Fruit fly (Drosophila melanogaster) whole organism, embryonic: ENCODE results near the gene GCC88.

Experiments used
- Atf6 ChIP-seq: fragments of 200-800 bp; sonication (Bioruptor generic); IDR thresholded peaks from 2 replicates; pipeline ENCODE4 v1.3.6; 2022; ENCODE audit warnings: missing biosample characterization, missing genetic modification characterization
- Awh ChIP-seq: fragments of 200-800 bp; sonication (Bioruptor generic); IDR thresholded peaks from 2 replicates; pipeline ENCODE4, ENCODE4 v1.3.6; 2022; ENCODE audit warnings: missing biosample characterization, missing genetic modification characterization
- BtbVII ChIP-seq: fragments of 200-800 bp; sonication (Bioruptor generic); optimal IDR thresholded peaks from 3 replicates; lab custom pipeline; 2017; ENCODE audit warnings: missing biosample characterization, mild to moderate bottlenecking, missing genetic modification characterization
- Bteb2 ChIP-seq: fragments of 200-800 bp; sonication (Bioruptor generic); optimal IDR thresholded peaks from 2 replicates; lab custom pipeline; 2016; ENCODE audit warnings: missing biosample characterization, missing genetic modification characterization
- CG1024 ChIP-seq: fragments of 200-800 bp; sonication (Bioruptor generic); IDR thresholded peaks from 2 replicates; pipeline ENCODE4 v1.3.6; 2022; ENCODE audit warnings: missing biosample characterization, missing genetic modification characterization
- CG10543 ChIP-seq: fragments of 200-800 bp; sonication (Bioruptor generic); optimal IDR thresholded peaks from 3 replicates; lab custom pipeline; 2017; ENCODE audit warnings: missing biosample characterization, mild to moderate bottlenecking, missing genetic modification characterization, moderate library complexity
- CG10565 ChIP-seq: fragments of 200-800 bp; sonication (Bioruptor generic); optimal IDR thresholded peaks from 3 replicates; lab custom pipeline; 2016; ENCODE audit warnings: missing biosample characterization, mild to moderate bottlenecking, missing genetic modification characterization
- CG12104 ChIP-seq: fragments of 200-800 bp; sonication (Bioruptor generic); optimal IDR thresholded peaks from 3 replicates; lab custom pipeline; 2016; ENCODE audit warnings: missing biosample characterization, missing genetic modification characterization
- CG1233 ChIP-seq: fragments of 200-800 bp; sonication (Bioruptor generic); optimal IDR thresholded peaks from 4 replicates; lab custom pipeline; 2018; ENCODE audit warnings: missing biosample characterization, mild to moderate bottlenecking, missing genetic modification characterization
- CG16813 ChIP-seq: fragments of 200-800 bp; sonication (Bioruptor generic); IDR thresholded peaks from 3 replicates; pipeline ENCODE4 v1.3.6; 2022; ENCODE audit warnings: missing biosample characterization, missing genetic modification characterization; ENCODE audit not compliant: partially characterized antibody
- CG2129 ChIP-seq: fragments of 200-800 bp; sonication (Bioruptor generic); IDR thresholded peaks from 2 replicates; pipeline ENCODE4 v1.3.6; 2022; ENCODE audit warnings: missing biosample characterization, missing genetic modification characterization; ENCODE audit not compliant: partially characterized antibody
- CG43689 ChIP-seq: fragments of 200-800 bp; sonication (Bioruptor generic); IDR thresholded peaks from 2 replicates; pipeline ENCODE4 v1.3.6; 2022; ENCODE audit warnings: missing biosample characterization, missing genetic modification characterization
- CG7839 ChIP-seq: fragments of 200-800 bp; sonication (Bioruptor generic); optimal IDR thresholded peaks from 3 replicates; lab custom pipeline; 2018; ENCODE audit warnings: missing biosample characterization, mild to moderate bottlenecking, missing genetic modification characterization, moderate library complexity
- CG9817 ChIP-seq: fragments of 200-800 bp; sonication (Bioruptor generic); optimal IDR thresholded peaks from 2 replicates; lab custom pipeline; 2018; ENCODE audit warnings: missing biosample characterization, mild to moderate bottlenecking, missing genetic modification characterization, moderate library complexity
- Doc2 ChIP-seq: fragments of 200-800 bp; sonication (Bioruptor generic); IDR thresholded peaks from 2 replicates; pipeline ENCODE4 v1.3.6; 2022; ENCODE audit warnings: missing biosample characterization, missing genetic modification characterization
- Hmr ChIP-seq: fragments of 200-800 bp; sonication (Bioruptor generic); optimal IDR thresholded peaks from 3 replicates; lab custom pipeline; 2017; ENCODE audit warnings: mild to moderate bottlenecking, missing biosample characterization, missing genetic modification reagents, missing genetic modification characterization
- Med ChIP-seq: fragments of 200-800 bp; sonication (Bioruptor generic); peaks from one replicate; lab custom pipeline; 2016; ENCODE audit warnings: missing biosample characterization, missing genetic modification characterization, mild to moderate bottlenecking, inconsistent platforms, moderate library complexity
- Mrtf ChIP-seq: fragments of 200-800 bp; sonication (Bioruptor generic); IDR thresholded peaks from 3 replicates; pipeline ENCODE4 v1.3.6; 2022; ENCODE audit warnings: missing biosample characterization, missing genetic modification characterization
- NC2β ChIP-seq: fragments of 200-800 bp; sonication (Bioruptor generic); optimal IDR thresholded peaks from 2 replicates; lab custom pipeline; 2016; ENCODE audit warnings: missing biosample characterization, missing genetic modification characterization
- Nf-YA ChIP-seq: fragments of 200-800 bp; sonication (Bioruptor generic); IDR thresholded peaks from 2 replicates; pipeline ENCODE4 v1.3.6; 2022; ENCODE audit warnings: missing biosample characterization, missing genetic modification characterization
- Ptx1 ChIP-seq: fragments of 200-800 bp; sonication (Bioruptor generic); IDR thresholded peaks from 2 replicates; pipeline ENCODE4 v1.3.6; 2022; ENCODE audit warnings: missing biosample characterization, missing genetic modification characterization
- Ravus ChIP-seq: fragments of 200-800 bp; sonication (Bioruptor generic); IDR thresholded peaks from 2 replicates; pipeline ENCODE4 v1.3.6; 2022; ENCODE audit warnings: missing biosample characterization, missing genetic modification characterization
- Sox100B ChIP-seq: fragments of 200-800 bp; sonication (Bioruptor generic); optimal IDR thresholded peaks from 3 replicates; lab custom pipeline; 2018; ENCODE audit warnings: missing biosample characterization, mild to moderate bottlenecking, missing genetic modification characterization
- Sox102F ChIP-seq: fragments of 200-800 bp; sonication (Bioruptor generic); optimal IDR thresholded peaks from 2 replicates; lab custom pipeline; 2018; ENCODE audit warnings: missing biosample characterization, mild to moderate bottlenecking, missing genetic modification characterization, moderate library complexity
- Stat92E ChIP-seq, 3 experiments: fragments of >200 bp in 2 of 3; fragments of 200-800 bp in 1 of 3; sonication (Bioruptor generic) in 1 of 3; optimal IDR thresholded peaks; 2 replicates each; lab custom pipeline; 2017 to 2019; ENCODE audit warnings: missing biosample characterization in 3 of 3, missing genetic modification characterization in 3 of 3, mild to moderate bottlenecking in 1 of 3, moderate library complexity in 1 of 3
- TFAM ChIP-seq: fragments of 200-800 bp; sonication (Bioruptor generic); optimal IDR thresholded peaks from 2 replicates; lab custom pipeline; 2017; ENCODE audit warnings: missing biosample characterization, missing genetic modification characterization, inconsistent platforms
- ase ChIP-seq: fragments of 200-800 bp; sonication (Bioruptor generic); IDR thresholded peaks from 3 replicates; pipeline ENCODE4 v1.3.6; 2022; ENCODE audit warnings: missing biosample characterization, missing genetic modification characterization
- br ChIP-seq: fragments of >200 bp; optimal IDR thresholded peaks from 2 replicates; lab custom pipeline; 2017
- bsh ChIP-seq, 2 experiments: fragments of 200-800 bp; sonication (Bioruptor generic); optimal IDR thresholded peaks; 2 replicates each; lab custom pipeline; 2017 to 2018; ENCODE audit warnings: mild to moderate bottlenecking in 2 of 2, missing biosample characterization in 2 of 2, missing genetic modification characterization in 2 of 2, moderate library complexity in 1 of 2
- chn ChIP-seq: fragments of 200-800 bp; sonication (Bioruptor generic); optimal IDR thresholded peaks from 2 replicates; lab custom pipeline; 2016; ENCODE audit warnings: missing biosample characterization, missing genetic modification characterization
- ewg ChIP-seq: fragments of 200-800 bp; sonication (Bioruptor generic); optimal IDR thresholded peaks from 3 replicates; lab custom pipeline; 2017; ENCODE audit warnings: mild to moderate bottlenecking, missing biosample characterization, missing genetic modification reagents, missing genetic modification characterization
- fd102C ChIP-seq: fragments of 200-800 bp; sonication (Bioruptor generic); optimal IDR thresholded peaks from 2 replicates; lab custom pipeline; 2018; ENCODE audit warnings: missing biosample characterization, mild to moderate bottlenecking, missing genetic modification characterization, moderate library complexity
- grn ChIP-seq: fragments of 200-800 bp; sonication (Bioruptor generic); optimal IDR thresholded peaks from 3 replicates; lab custom pipeline; 2017; ENCODE audit warnings: missing biosample characterization, missing genetic modification characterization
- hkb ChIP-seq, 2 experiments: fragments of 200-800 bp in 1 of 2; fragments of >200 bp in 1 of 2; sonication (Bioruptor generic) in 1 of 2; IDR thresholded peaks in 1 of 2; optimal IDR thresholded peaks in 1 of 2; 2 replicates each; pipeline versions ENCODE4 v1.3.6 to Lab custom; 2017 to 2022; ENCODE audit warnings: missing biosample characterization in 1 of 2, missing genetic modification characterization in 1 of 2
- jigr1 ChIP-seq: fragments of 200-800 bp; sonication (Bioruptor generic); IDR thresholded peaks from 3 replicates; pipeline ENCODE4 v1.3.6; 2022; ENCODE audit warnings: missing biosample characterization, missing genetic modification characterization
- mirr ChIP-seq: fragments of 200-800 bp; sonication (Bioruptor generic); optimal IDR thresholded peaks from 3 replicates; lab custom pipeline; 2018; ENCODE audit warnings: missing biosample characterization, mild to moderate bottlenecking, missing genetic modification characterization
- mld ChIP-seq: fragments of 200-800 bp; sonication (Bioruptor generic); IDR thresholded peaks from 3 replicates; pipeline ENCODE4 v1.3.6; 2022; ENCODE audit warnings: missing biosample characterization, missing genetic modification characterization; ENCODE audit not compliant: partially characterized antibody
- nau ChIP-seq: fragments of 200-800 bp; sonication (Bioruptor generic); optimal IDR thresholded peaks from 3 replicates; lab custom pipeline; 2017; ENCODE audit warnings: missing biosample characterization, mild to moderate bottlenecking, missing genetic modification characterization, missing genetic modification reagents
- oc ChIP-seq: fragments of 200-800 bp; sonication (Bioruptor generic); optimal IDR thresholded peaks from 2 replicates; lab custom pipeline; 2018; ENCODE audit warnings: missing biosample characterization, mild to moderate bottlenecking, missing genetic modification characterization, moderate library complexity
- otp ChIP-seq: fragments of 200-800 bp; sonication (Bioruptor generic); IDR thresholded peaks from 3 replicates; pipeline ENCODE4, ENCODE4 v1.3.6; 2022; ENCODE audit warnings: missing biosample characterization, missing genetic modification characterization
- pan ChIP-seq, 4 experiments: fragments of >200 bp in 3 of 4; fragments of 200-800 bp in 1 of 4; sonication (Bioruptor generic) in 1 of 4; optimal IDR thresholded peaks in 3 of 4; IDR thresholded peaks in 1 of 4; 2 replicates each; pipeline versions ENCODE4 v1.3.6 to Lab custom; 2017 to 2022; ENCODE audit warnings: missing biosample characterization in 2 of 4, missing genetic modification characterization in 2 of 4, mixed read lengths in 1 of 4
- psq ChIP-seq: fragments of 200-800 bp; sonication (Bioruptor generic); optimal IDR thresholded peaks from 2 replicates; lab custom pipeline; 2017; ENCODE audit warnings: missing biosample characterization, missing genetic modification characterization
- pum ChIP-seq: fragments of 200-800 bp; sonication (Bioruptor generic); optimal IDR thresholded peaks from 2 replicates; lab custom pipeline; 2016; ENCODE audit warnings: missing biosample characterization, missing genetic modification characterization
- sens ChIP-seq: fragments of 200-800 bp; sonication (Bioruptor generic); peaks from one replicate; lab custom pipeline; 2016; ENCODE audit warnings: missing biosample characterization, missing genetic modification characterization
- so ChIP-seq: fragments of 200-800 bp; sonication (Bioruptor generic); IDR thresholded peaks from 3 replicates; pipeline ENCODE4 v1.3.6; 2022; ENCODE audit warnings: missing biosample characterization, missing genetic modification characterization
- ssp ChIP-seq: fragments of 200-800 bp; sonication (Bioruptor generic); IDR thresholded peaks from 2 replicates; pipeline ENCODE4 v1.3.6; 2022; ENCODE audit warnings: missing biosample characterization, missing genetic modification characterization
- tin ChIP-seq: fragments of 200-800 bp; sonication (Bioruptor generic); optimal IDR thresholded peaks from 3 replicates; lab custom pipeline; 2016; ENCODE audit warnings: missing biosample characterization, missing genetic modification characterization
- trh ChIP-seq: fragments of 200-800 bp; sonication (Bioruptor generic); optimal IDR thresholded peaks from 2 replicates; lab custom pipeline; 2016; ENCODE audit warnings: missing biosample characterization, missing genetic modification characterization
- unpg ChIP-seq: fragments of 200-800 bp; sonication (Bioruptor generic); optimal IDR thresholded peaks from 3 replicates; lab custom pipeline; 2018; ENCODE audit warnings: missing biosample characterization, mild to moderate bottlenecking, missing genetic modification characterization, moderate library complexity
- wor ChIP-seq: fragments of 200-800 bp; sonication (Bioruptor generic); IDR thresholded peaks from 2 replicates; pipeline ENCODE4 v1.3.6; 2022; ENCODE audit warnings: missing biosample characterization, missing genetic modification characterization

Gene GCC88

DNA sequence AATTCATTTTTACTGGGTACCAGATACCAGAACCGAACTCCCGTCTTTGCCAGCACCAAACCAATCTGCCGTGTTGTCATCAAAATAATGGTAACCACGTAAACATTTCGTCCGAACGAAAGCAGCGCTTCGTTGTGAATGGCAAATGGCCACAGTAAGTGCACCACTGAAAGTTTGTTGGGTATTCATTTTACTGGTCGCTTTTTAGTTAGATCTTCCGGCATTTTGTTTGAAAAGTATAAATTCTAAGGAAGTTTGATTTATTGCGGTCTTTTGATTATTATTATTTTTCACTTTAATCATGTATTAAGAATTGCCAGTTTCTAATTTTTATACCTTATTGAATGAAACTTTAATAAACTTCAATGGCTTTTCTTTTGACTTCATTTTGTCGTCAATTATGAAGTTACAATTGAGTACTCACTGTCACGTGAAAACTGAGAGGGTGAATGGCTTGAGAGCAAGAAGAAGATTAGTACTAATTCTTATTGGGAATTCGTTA is 15.9 kb downstream of the GCC88 start, which contains the start of gene ZnT86D (continued):
- TF ChIP-seq Atf6 (GFP tag; lab: Robert Waterston, UW) (no peak; the same call in 1 of the 2 replicates), ase (GFP tag; lab: Robert Waterston, UW) (no peak), chn (GFP tag; lab: Kevin White, UChicago) (no peak), CG2129 (no peak), fd102C (GFP tag; lab: Kevin White, UChicago) (no peak), Bteb2 (GFP tag; lab: Kevin White, UChicago) (peak; percentile 50), so (GFP tag; lab: Robert Waterston, UW) (no peak), otp (GFP tag; lab: Robert Waterston, UW) (no peak), Sox102F (GFP tag; lab: Kevin White, UChicago) (peak; percentile 58), NC2β (peak; percentile 68), grn (no peak), ssp (GFP tag; lab: Robert Waterston, UW) (no peak), unpg (GFP tag; lab: Kevin White, UChicago) (peak; percentile 58), sens (peak; percentile 90), TFAM (GFP tag; lab: Kevin White, UChicago) (no peak), Mrtf (GFP tag; lab: Robert Waterston, UW) (peak; percentile 60; the same call in 2 of the 3 replicates), br (lab: Kevin White, UChicago) (no peak), jigr1 (GFP tag; lab: Robert Waterston, UW) (no peak), CG43689 (GFP tag; lab: Robert Waterston, UW) (no peak), Ravus (GFP tag; lab: Robert Waterston, UW) (no peak), CG7839 (tag; lab: Kevin White, UChicago) (peak; percentile 71), Hmr (GFP tag; lab: Kevin White, UChicago) (peak; percentile 47), oc (no peak), hkb (optimal IDR thresholded peaks at IDR 0.05; lab: Kevin White, UChicago) (no peak), hkb (GFP tag; IDR thresholded peaks at IDR 0.05; lab: Robert Waterston, UW) (0 out of 2 replicates have a peak, but pooled peaks have one; percentile 6), CG1024 (GFP tag; lab: Robert Waterston, UW) (no peak), nau (GFP tag; lab: Kevin White, UChicago) (no peak), Ptx1 (GFP tag; lab: Robert Waterston, UW) (peak; percentile 68), Med (peak; percentile 95), CG10543 (GFP tag; lab: Kevin White, UChicago) (peak; percentile 87), mld (GFP tag; lab: Robert Waterston, UW) (no peak), Stat92E (GFP tag; optimal IDR thresholded peaks at IDR 0.05; lab: Kevin White, UChicago) (no peak), ewg (GFP tag; lab: Kevin White, UChicago) (peak; percentile 10), wor (no peak), bsh (GFP tag; optimal IDR thresholded peaks at IDR 0.05; lab: Kevin White, UChicago) (peak in 1 of 2 experiments; percentile 46), Awh (GFP tag; lab: Robert Waterston, UW) (no peak), trh (GFP tag; lab: Kevin White, UChicago) (no peak), tin (GFP tag; lab: Kevin White, UChicago) (peak; percentile 51), CG12104 (GFP tag; lab: Kevin White, UChicago) (peak; percentile 20), psq (GFP tag; lab: Kevin White, UChicago) (no peak), Doc2 (GFP tag; lab: Robert Waterston, UW) (no peak), CG1233 (GFP tag; lab: Kevin White, UChicago) (peak; percentile 46), mirr (peak; percentile 10), Nf-YA (no peak), Sox100B (GFP tag; lab: Kevin White, UChicago) (peak; percentile 72), CG10565 (GFP tag; lab: Kevin White, UChicago) (no peak), pum (peak; percentile 41), BtbVII (GFP tag; lab: Kevin White, UChicago) (no peak), pan (optimal IDR thresholded peaks at IDR 0.05; lab: Kevin White, UChicago) (no peak), pan (GFP tag; optimal IDR thresholded peaks at IDR 0.05 in 1 of 2, IDR thresholded peaks at IDR 0.05 in 1 of 2) (no peak), CG9817 (tag; lab: Kevin White, UChicago) (peak; percentile 64), CG16813 (GFP tag; lab: Robert Waterston, UW) (no peak)
